Worm (Caenorhabditis elegans): ENCODE measurements around the gene his-31.
A peak's percentile ranks its signal among the peaks of the same experiment; 100 is the strongest.

his-31 gene

DNA sequence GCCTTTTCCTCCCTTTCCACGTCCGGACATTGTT lies at the start of gene his-31:
his-31 (minus strand) TSS at position 30 of the 34 bp plus-strand sequence.
- TF ChIP-seq ceh-20 (GFP tag; IDR thresholded peaks at IDR 0.05) (no peak), egl-43 (GFP tag; IDR thresholded peaks at IDR 0.05) (no peak), snpc-1.2 (GFP tag; IDR thresholded peaks at IDR 0.05) (no peak), ceh-62 (tag; optimal IDR thresholded peaks at IDR 0.05) (no peak), set-16 (GFP tag; IDR thresholded peaks at IDR 0.05) (no peak), spr-3 (GFP tag; optimal IDR thresholded peaks at IDR 0.05) (no peak), Y75B8A.6 (GFP tag; IDR thresholded peaks at IDR 0.05) (no peak), sdz-12 (GFP tag; optimal IDR thresholded peaks at IDR 0.05) (no peak), daf-16 (GFP tag; optimal IDR thresholded peaks at IDR 0.05) (no peak), daf-16 (tag; optimal IDR thresholded peaks at IDR 0.05) (no peak), dmd-6 (GFP tag; IDR thresholded peaks at IDR 0.05) (no peak)

DNA sequence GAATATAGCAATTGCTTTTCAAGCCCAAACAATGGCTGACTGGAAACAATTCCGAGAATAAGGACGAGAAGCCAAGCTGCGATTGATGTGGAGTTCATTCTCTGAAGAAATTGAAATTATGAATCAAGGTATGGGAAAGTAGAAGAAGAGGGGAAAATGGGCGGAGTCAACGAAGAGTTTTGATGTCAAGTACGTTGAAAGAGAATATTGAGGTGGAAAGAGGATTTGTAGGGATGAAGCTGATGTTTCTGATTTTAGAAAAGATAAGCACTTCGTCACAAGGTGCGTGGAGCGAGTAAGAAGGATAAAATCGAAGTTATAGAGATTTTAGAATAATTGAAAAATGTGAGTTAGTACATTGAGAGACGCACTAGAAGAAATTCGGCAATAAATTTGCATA lies 48.9 kb upstream of the his-31 start, which contains the start of gene D2096.9:
D2096.9 (minus strand) TSS at position 101 of the 400 bp plus-strand sequence.
- TF ChIP-seq lin-13 (GFP tag; optimal IDR thresholded peaks at IDR 0.05) = no peak
- TF ChIP-seq Y48G9A.11 (GFP tag; IDR thresholded peaks at IDR 0.05) = no peak
- peak in 1 of 2 experiments; percentile 52 for TF ChIP-seq unc-62 (GFP tag; optimal IDR thresholded peaks at IDR 0.05 in 1 of 2)
- TF ChIP-seq unc-62 (tag; optimal IDR thresholded peaks at IDR 0.05) = no peak
- no peak for TF ChIP-seq egl-27 (tag; optimal IDR thresholded peaks at IDR 0.05)
- TF ChIP-seq nhr-48 (tag; optimal IDR thresholded peaks at IDR 0.05) = no peak
- no peak for TF ChIP-seq lim-7 (GFP tag; IDR thresholded peaks at IDR 0.05)

DNA sequence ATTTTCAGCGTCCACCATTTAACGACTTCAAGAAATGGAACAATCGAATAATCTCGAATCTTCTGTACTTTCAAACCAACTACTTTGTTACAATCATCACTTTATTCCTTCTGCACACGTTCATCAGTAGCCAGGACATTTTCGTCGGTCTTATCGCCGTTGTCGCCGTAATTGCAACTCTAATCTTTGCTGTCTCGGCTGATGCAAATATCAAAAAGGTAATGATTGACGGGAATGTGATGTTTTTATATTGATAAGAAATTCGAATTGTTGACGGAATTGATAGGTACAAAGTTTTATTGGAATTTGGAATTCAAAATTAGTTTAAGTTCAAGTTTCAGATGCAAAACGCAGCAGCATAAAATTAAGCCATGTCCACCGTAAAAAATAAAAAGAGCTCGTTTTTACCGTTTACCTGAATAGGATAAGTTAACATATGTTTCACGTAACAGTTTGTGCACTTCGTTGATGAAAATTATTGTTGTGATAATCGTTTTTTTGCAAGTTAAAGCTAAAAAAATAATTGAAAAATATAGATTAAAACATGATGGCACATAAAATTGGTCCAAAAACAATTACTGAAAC lies 46.6 kb upstream of the his-31 start:
- TF ChIP-seq nhr-111 (GFP tag; optimal IDR thresholded peaks at IDR 0.05) = no peak
- peak; percentile 89 for TF ChIP-seq php-3 (GFP tag; IDR thresholded peaks at IDR 0.05)
- peak; percentile 33 for TF ChIP-seq T20F7.1 (GFP tag; optimal IDR thresholded peaks at IDR 0.05)
- no peak for TF ChIP-seq F26F4.8 (GFP tag; conservative IDR thresholded peaks at IDR 0.05)
- no peak for TF ChIP-seq F44E2.7 (GFP tag; IDR thresholded peaks at IDR 0.05)
- TF ChIP-seq attf-4 (tag; optimal IDR thresholded peaks at IDR 0.05) = no peak
- TF ChIP-seq nhr-102 (tag; optimal IDR thresholded peaks at IDR 0.05) = peak; percentile 11
- TF ChIP-seq nhr-28 (tag; optimal IDR thresholded peaks at IDR 0.05) = peak; percentile 73
- TF ChIP-seq nhr-48 (tag; optimal IDR thresholded peaks at IDR 0.05) = peak; percentile 21
- no peak for TF ChIP-seq mdl-1 (tag; optimal IDR thresholded peaks at IDR 0.05)
- peak; percentile 47 to 93 for TF ChIP-seq unc-62 (GFP tag; optimal IDR thresholded peaks at IDR 0.05 in 1 of 2)
- no peak for TF ChIP-seq unc-62 (tag; optimal IDR thresholded peaks at IDR 0.05)
- TF ChIP-seq daf-16 (GFP tag; optimal IDR thresholded peaks at IDR 0.05) = peak in 1 of 2 experiments; percentile 47
- TF ChIP-seq daf-16 (tag; optimal IDR thresholded peaks at IDR 0.05) = peak; percentile 81
- peak; percentile 94 for TF ChIP-seq dmd-6 (GFP tag; IDR thresholded peaks at IDR 0.05)
- peak; percentile 9 for TF ChIP-seq aha-1 (tag)
- peak; percentile 77 for TF ChIP-seq dve-1 (tag; optimal IDR thresholded peaks at IDR 0.05; ENCODE audit: insufficient read depth)
- no peak for TF ChIP-seq vab-7 (GFP tag; IDR thresholded peaks at IDR 0.05)
- TF ChIP-seq F49E8.2 (tag; optimal IDR thresholded peaks at IDR 0.05; ENCODE audit: borderline replicate concordance) = no peak
- TF ChIP-seq mxl-3 (GFP tag; optimal IDR thresholded peaks at IDR 0.05) = peak; percentile 21
- no peak for TF ChIP-seq lin-29 (GFP tag; IDR thresholded peaks at IDR 0.05)
- peak; percentile 92 for TF ChIP-seq pqm-1 (tag; optimal IDR thresholded peaks at IDR 0.05)
- TF ChIP-seq tra-1 (GFP tag; IDR thresholded peaks at IDR 0.05) = peak; percentile 79; the same call in 1 of the 2 replicates
- TF ChIP-seq nhr-77 (tag; optimal IDR thresholded peaks at IDR 0.05) = peak; percentile 41

DNA sequence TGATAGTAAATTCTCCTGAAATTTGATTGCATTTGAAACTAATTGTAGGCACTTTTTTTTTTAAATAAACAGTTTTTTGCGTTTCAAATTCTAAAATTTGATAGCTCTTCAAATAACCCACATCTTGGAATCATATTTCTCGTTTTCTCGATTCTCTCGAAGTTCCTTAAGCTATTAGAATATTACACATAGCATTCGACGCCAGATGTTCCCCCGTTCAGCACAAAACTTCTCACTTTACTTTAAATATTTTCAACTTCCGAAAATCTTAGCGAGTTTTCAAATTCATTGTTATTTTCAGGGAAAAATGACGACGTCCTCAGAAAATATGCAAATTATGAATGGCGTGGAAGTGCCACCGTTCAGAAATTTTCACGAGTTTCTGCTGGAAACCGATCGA lies 45.9 kb upstream of the his-31 start, which contains the start of gene praf-3:
praf-3 (plus strand) TSS at position 301 of the 400 bp plus-strand sequence.
- no peak for TF ChIP-seq gei-8 (GFP tag; optimal IDR thresholded peaks at IDR 0.05)
- TF ChIP-seq mxl-3 (GFP tag; optimal IDR thresholded peaks at IDR 0.05) = no peak
- no peak for TF ChIP-seq madf-5 (GFP tag; IDR thresholded peaks at IDR 0.05)
- no peak for TF ChIP-seq lin-38 (GFP tag; IDR thresholded peaks at IDR 0.05)
- no peak for TF ChIP-seq snpc-1.2 (GFP tag; IDR thresholded peaks at IDR 0.05)
- TF ChIP-seq daf-12 (tag; optimal IDR thresholded peaks at IDR 0.05) = no peak
- TF ChIP-seq ceh-32 (tag; optimal IDR thresholded peaks at IDR 0.05; ENCODE audit: poor library complexity) = no peak

All from whole organism, L4 larva.